Comparison of ENCODE assay signal across 5 fruit fly cellular contexts in genomic region chr2L:13069632-13070279, dm6.
TF ChIP-seq lines count a peak whose summit lies in the region.

No protein-coding gene starts in this region.

- TF ChIP-seq CTCF in whole organism, embryonic (GFP tag; optimal IDR thresholded peaks at IDR 0.05; lab: Kevin White, UChicago), result no peak

TF ChIP-seq in whole organism, adult, 20 proteins besides CTCF, POLR2A, EP300 and RAD21:
- TF ChIP-seq kay (GFP tag; lab: Kevin White, UChicago; ENCODE audit: borderline replicate concordance) (peak; percentile 91), toe (GFP tag; optimal IDR thresholded peaks at IDR 0.05; lab: Kevin White, UChicago) (no peak), tj (GFP tag; optimal IDR thresholded peaks at IDR 0.05; lab: Kevin White, UChicago) (peak; percentile 44)

TF ChIP-seq in whole organism, embryonic, 481 proteins besides CTCF, POLR2A, EP300 and RAD21:
- peak; percentile 7 for TF ChIP-seq lbe (GFP tag; optimal IDR thresholded peaks at IDR 0.05; lab: Kevin White, UChicago)
- peak; percentile 42 for TF ChIP-seq CG13894 (tag; optimal IDR thresholded peaks at IDR 0.05; lab: Kevin White, UChicago)
- no peak for TF ChIP-seq CG4328 (GFP tag; optimal IDR thresholded peaks at IDR 0.05; lab: Kevin White, UChicago)
- peak; percentile 55 for TF ChIP-seq Blimp-1 (GFP tag; optimal IDR thresholded peaks at IDR 0.05; lab: Kevin White, UChicago)
- TF ChIP-seq btn (GFP tag; optimal IDR thresholded peaks at IDR 0.05; lab: Kevin White, UChicago), result no peak

TF ChIP-seq in whole organism, prepupa, 60 proteins besides CTCF, POLR2A, EP300 and RAD21:
- TF ChIP-seq svp (GFP tag; lab: Kevin White, UChicago) (peak; percentile 70), Sox102F (GFP tag; optimal IDR thresholded peaks at IDR 0.05; lab: Kevin White, UChicago) (peak; percentile 38), dac (GFP tag; optimal IDR thresholded peaks at IDR 0.05; lab: Kevin White, UChicago) (no peak), Eip78C (GFP tag; lab: Kevin White, UChicago) (peak; percentile 50), Blimp-1 (GFP tag; optimal IDR thresholded peaks at IDR 0.05; lab: Kevin White, UChicago) (peak; percentile 95), CG11762 (GFP tag; optimal IDR thresholded peaks at IDR 0.05; lab: Kevin White, UChicago; ENCODE audit: insufficient read depth) (no peak), net (GFP tag; optimal IDR thresholded peaks at IDR 0.05; lab: Kevin White, UChicago) (no peak)
TF ChIP-seq in whole organism, prepupa: peak in this region for 4.

TF ChIP-seq in whole organism, pupa, 21 proteins besides CTCF, POLR2A, EP300 and RAD21:
- no peak for TF ChIP-seq D1 (tag; optimal IDR thresholded peaks at IDR 0.05; lab: Kevin White, UChicago)
- peak; percentile 14 for TF ChIP-seq Snoo (tag; optimal IDR thresholded peaks at IDR 0.05; lab: Kevin White, UChicago)
TF ChIP-seq in whole organism, pupa: peak in this region for 1.

TF ChIP-seq in whole organism, wandering third instar larva, 38 proteins besides CTCF, POLR2A, EP300 and RAD21:
- TF ChIP-seq Hnf4 (GFP tag; optimal IDR thresholded peaks at IDR 0.05; lab: Kevin White, UChicago) (no peak), Rel (GFP tag; optimal IDR thresholded peaks at IDR 0.05; lab: Kevin White, UChicago) (no peak), Rel (tag; optimal IDR thresholded peaks at IDR 0.05; lab: Kevin White, UChicago) (peak; percentile 21), tai (GFP tag; optimal IDR thresholded peaks at IDR 0.05; lab: Kevin White, UChicago) (no peak), CrebA (GFP tag; optimal IDR thresholded peaks at IDR 0.05; lab: Kevin White, UChicago; ENCODE audit: borderline replicate concordance) (peak; percentile 5), h (GFP tag; optimal IDR thresholded peaks at IDR 0.05; lab: Kevin White, UChicago) (peak; percentile 4), HLH106 (tag; optimal IDR thresholded peaks at IDR 0.05; lab: Kevin White, UChicago) (no peak), Abd-B (GFP tag; optimal IDR thresholded peaks at IDR 0.05; lab: Kevin White, UChicago) (no peak), psq (GFP tag; optimal IDR thresholded peaks at IDR 0.05; lab: Kevin White, UChicago) (peak; percentile 35), Hr83 (GFP tag; optimal IDR thresholded peaks at IDR 0.05; lab: Kevin White, UChicago; ENCODE audit: poor library complexity, severe bottlenecking) (no peak), brk (GFP tag; optimal IDR thresholded peaks at IDR 0.05; lab: Kevin White, UChicago) (peak; percentile 41)
TF ChIP-seq in whole organism, wandering third instar larva: peak in this region for 5.
